Worm (Caenorhabditis elegans): ENCODE results near the gene Y39E4B.6.
A peak's percentile ranks its signal among the peaks of the same experiment; 100 is the strongest.

- no peak for TF ChIP-seq mdl-1 (tag; optimal IDR thresholded peaks at IDR 0.05)
- no peak for TF ChIP-seq nhr-10 (tag; optimal IDR thresholded peaks at IDR 0.05)
- TF ChIP-seq R02D3.7 (tag; optimal IDR thresholded peaks at IDR 0.05): no peak
- peak in 1 of 2 experiments; percentile 61 for TF ChIP-seq lsy-2 (tag; optimal IDR thresholded peaks at IDR 0.05)
- TF ChIP-seq ceh-16 (tag; optimal IDR thresholded peaks at IDR 0.05): no peak
- peak; percentile 68 for TF ChIP-seq crh-2 (tag; optimal IDR thresholded peaks at IDR 0.05)
- no peak for TF ChIP-seq unc-62 (GFP tag; optimal IDR thresholded peaks at IDR 0.05)
- no peak for TF ChIP-seq nhr-237 (tag; optimal IDR thresholded peaks at IDR 0.05)
- no peak for TF ChIP-seq egl-27 (tag; optimal IDR thresholded peaks at IDR 0.05)
Measured at ce11 chrIII:13105911-13106310, 35.4 kb downstream of the Y39E4B.6 start.

All from whole organism, L2 larva.